Worm (Caenorhabditis elegans): ENCODE measurements around the gene F54D1.6.

ce11 chrIV:11257476-11257875 is 30.1 kb upstream of the F54D1.6 start:
- TF ChIP-seq him-1 (tag; optimal IDR thresholded peaks at IDR 0.05) = no peak
- no peak for TF ChIP-seq W03F9.2 (tag; optimal IDR thresholded peaks at IDR 0.05)
- TF ChIP-seq dao-5 (tag; optimal IDR thresholded peaks at IDR 0.05) = no peak

Measured in whole organism, L4/young adult.